Worm (Caenorhabditis elegans) whole organism, late embryonic: ENCODE results near the gene got-2.2.

Experiments
- C38D4.7 ChIP-seq: fragments of 200-800 bp; sonication (Bioruptor generic); optimal IDR thresholded peaks from 2 replicates; lab custom pipeline; 2018; ENCODE audit warnings: mild to moderate bottlenecking, missing genetic modification characterization, moderate library complexity, missing compliant biosample characterization
- ama-1 ChIP-seq: fragments of 150-350 bp; optimal IDR thresholded peaks from 2 replicates; lab custom pipeline; 2014
- ceh-34 ChIP-seq: sonication (generic microtip); optimal IDR thresholded peaks from 2 replicates; lab custom pipeline; 2016; ENCODE audit warnings: mild to moderate bottlenecking, missing genetic modification characterization, missing compliant biosample characterization
- dmd-4 ChIP-seq: sonication (generic microtip); optimal IDR thresholded peaks from 2 replicates; lab custom pipeline; 2016; ENCODE audit warnings: borderline replicate concordance, missing genetic modification characterization, missing compliant biosample characterization
- dve-1 ChIP-seq: sonication (generic microtip); optimal IDR thresholded peaks from 2 replicates; lab custom pipeline; 2017; ENCODE audit warnings: antibody characterized with exemption, mild to moderate bottlenecking, missing genetic modification characterization, missing compliant biosample characterization
- elt-4 ChIP-seq: sonication (generic microtip); optimal IDR thresholded peaks from 2 replicates; lab custom pipeline; 2016; ENCODE audit warnings: missing genetic modification characterization, missing compliant biosample characterization
- madf-2 ChIP-seq: sonication (generic microtip); optimal IDR thresholded peaks from 2 replicates; lab custom pipeline; 2017; ENCODE audit warnings: missing genetic modification characterization, missing compliant biosample characterization
- pag-3 ChIP-seq: sonication (generic microtip); optimal IDR thresholded peaks from 2 replicates; lab custom pipeline; 2016; ENCODE audit warnings: missing compliant biosample characterization, missing genetic modification characterization, borderline replicate concordance
- pat-9 ChIP-seq: fragments of 200-800 bp; sonication (Bioruptor generic); optimal IDR thresholded peaks from 2 replicates; lab custom pipeline; 2018; ENCODE audit warnings: mild to moderate bottlenecking, missing genetic modification characterization, moderate library complexity, missing compliant biosample characterization
- pqm-1 ChIP-seq: sonication (generic microtip); optimal IDR thresholded peaks from 2 replicates; lab custom pipeline; 2016; ENCODE audit warnings: missing genetic modification characterization, missing compliant biosample characterization
- tbx-2 ChIP-seq: sonication (generic microtip); optimal IDR thresholded peaks from 2 replicates; lab custom pipeline; 2016; ENCODE audit warnings: missing genetic modification characterization, missing compliant biosample characterization

DNA sequence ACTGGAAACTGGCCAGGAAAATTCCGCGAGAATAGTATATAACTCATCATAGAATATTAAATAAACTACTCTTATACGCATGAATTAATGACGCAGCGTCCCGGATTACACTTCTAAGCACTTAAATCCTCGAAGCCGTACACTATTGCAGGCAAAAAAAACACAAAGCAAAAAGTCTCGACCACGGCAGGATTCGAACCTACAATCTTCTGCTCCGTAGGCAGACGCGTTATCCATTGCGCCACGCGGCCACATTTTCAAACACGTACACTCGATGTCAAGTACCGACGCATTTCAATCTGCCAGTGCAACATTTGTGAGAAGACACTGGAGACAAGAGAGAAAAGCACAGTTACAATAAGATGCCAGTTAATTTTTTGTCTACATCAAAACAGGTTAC is 20.9 kb upstream of the got-2.2 start:
- TF ChIP-seq pag-3 (tag; lab: Kevin White, UChicago) (no peak), madf-2 (peak; percentile 47), pat-9 (tag; lab: Kevin White, UChicago) (peak; percentile 12), dve-1 (tag; lab: Kevin White, UChicago) (peak; percentile 63), elt-4 (tag; lab: Kevin White, UChicago) (no peak), dmd-4 (tag; lab: Kevin White, UChicago) (no peak), ama-1 (no peak), ceh-34 (tag; lab: Kevin White, UChicago) (peak; percentile 32), tbx-2 (tag; lab: Kevin White, UChicago) (peak; percentile 36), pqm-1 (tag; lab: Kevin White, UChicago) (no peak), C38D4.7 (GFP tag; lab: Kevin White, UChicago) (peak; percentile 50)
